Fruit fly (Drosophila melanogaster) whole organism, prepupa: ENCODE measurements around the gene Hem.

Experiments used
- Blimp-1 ChIP-seq: fragments of 200-800 bp; sonication (Bioruptor generic); optimal IDR thresholded peaks from 3 replicates; lab custom pipeline; 2017; ENCODE audit warnings: missing biosample characterization, missing genetic modification characterization, mild to moderate bottlenecking, moderate library complexity, missing genetic modification reagents
- CG10669 ChIP-seq: fragments of 200-800 bp; sonication (Bioruptor generic); optimal IDR thresholded peaks from 3 replicates; lab custom pipeline; 2018; ENCODE audit warnings: missing biosample characterization, mild to moderate bottlenecking, missing genetic modification characterization, moderate library complexity
- CG11762 ChIP-seq: fragments of 200-800 bp; sonication (Bioruptor generic); optimal IDR thresholded peaks from 3 replicates; lab custom pipeline; 2016; ENCODE audit warnings: missing biosample characterization, missing genetic modification characterization; ENCODE audit not compliant: insufficient read depth
- CG15336 ChIP-seq: fragments of 200-800 bp; sonication (Bioruptor generic); IDR thresholded peaks from 2 replicates; pipeline ENCODE4 v1.3.6; 2022; ENCODE audit warnings: missing biosample characterization, missing genetic modification characterization
- CG1621 ChIP-seq: fragments of 200-800 bp; sonication (Bioruptor generic); optimal IDR thresholded peaks from 3 replicates; lab custom pipeline; 2018; ENCODE audit warnings: missing biosample characterization, mild to moderate bottlenecking, missing genetic modification characterization
- CG3032 ChIP-seq: fragments of 200-800 bp; optimal IDR thresholded peaks from 2 replicates; lab custom pipeline; 2019; ENCODE audit warnings: missing biosample characterization, mild to moderate bottlenecking, missing genetic modification characterization, moderate library complexity
- CG31627 ChIP-seq: fragments of 200-800 bp; sonication (Bioruptor generic); optimal IDR thresholded peaks from 3 replicates; lab custom pipeline; 2016; ENCODE audit warnings: missing biosample characterization, missing genetic modification characterization
- CG32006 ChIP-seq: fragments of 200-800 bp; sonication (Bioruptor generic); optimal IDR thresholded peaks from 3 replicates; lab custom pipeline; 2017; ENCODE audit warnings: missing biosample characterization, mild to moderate bottlenecking, missing genetic modification characterization
- CG3919 ChIP-seq: fragments of 200-800 bp; sonication (Bioruptor generic); optimal IDR thresholded peaks from 3 replicates; lab custom pipeline; 2016; ENCODE audit warnings: missing biosample characterization, missing genetic modification characterization
- CG6276 ChIP-seq: fragments of 200-800 bp; sonication (Bioruptor generic); optimal IDR thresholded peaks from 2 replicates; lab custom pipeline; 2017; ENCODE audit warnings: missing biosample characterization, mild to moderate bottlenecking, missing genetic modification characterization
- CG6792 ChIP-seq: fragments of 200-800 bp; sonication (Bioruptor generic); optimal IDR thresholded peaks from 3 replicates; lab custom pipeline; 2016; ENCODE audit warnings: missing biosample characterization, missing genetic modification characterization
- CG6808 ChIP-seq: fragments of 200-800 bp; sonication (Bioruptor generic); optimal IDR thresholded peaks from 3 replicates; lab custom pipeline; 2017; ENCODE audit warnings: missing biosample characterization, missing genetic modification characterization, mild to moderate bottlenecking, moderate library complexity, missing genetic modification reagents
- CG7368 ChIP-seq: fragments of 200-800 bp; sonication (Bioruptor generic); optimal IDR thresholded peaks from 3 replicates; lab custom pipeline; 2016; ENCODE audit warnings: missing biosample characterization, missing genetic modification characterization
- CG8319 ChIP-seq: fragments of 200-800 bp; sonication (Bioruptor generic); optimal IDR thresholded peaks from 3 replicates; lab custom pipeline; 2016; ENCODE audit warnings: missing biosample characterization, missing genetic modification characterization
- CG8632 ChIP-seq: fragments of 200-800 bp; sonication (Bioruptor generic); optimal IDR thresholded peaks from 3 replicates; lab custom pipeline; 2016; ENCODE audit warnings: missing biosample characterization, missing genetic modification characterization
- CG9139 ChIP-seq: fragments of 200-800 bp; sonication (Bioruptor generic); optimal IDR thresholded peaks from 3 replicates; lab custom pipeline; 2017; ENCODE audit warnings: missing biosample characterization, mild to moderate bottlenecking, missing genetic modification characterization
- Eip75B ChIP-seq: fragments of 200-800 bp; sonication (Bioruptor generic); optimal IDR thresholded peaks from 3 replicates; lab custom pipeline; 2016; ENCODE audit warnings: missing biosample characterization, missing genetic modification characterization
- Eip78C ChIP-seq: fragments of 200-800 bp; sonication (Bioruptor generic); peaks from one replicate; lab custom pipeline; 2016; ENCODE audit warnings: missing biosample characterization, missing genetic modification characterization
- Ets21C ChIP-seq: fragments of 200-800 bp; sonication (Bioruptor generic); optimal IDR thresholded peaks from 3 replicates; lab custom pipeline; 2016; ENCODE audit warnings: missing biosample characterization, missing genetic modification characterization
- Ets96B ChIP-seq: fragments of 200-800 bp; optimal IDR thresholded peaks from 2 replicates; lab custom pipeline; 2019; ENCODE audit warnings: missing biosample characterization, mild to moderate bottlenecking, missing genetic modification characterization, moderate library complexity
- Hr38 ChIP-seq: sonication (Bioruptor generic); optimal IDR thresholded peaks from 2 replicates; lab custom pipeline; 2016; ENCODE audit warnings: missing biosample characterization, missing genetic modification characterization
- Hr39 ChIP-seq: fragments of 200-800 bp; sonication (Bioruptor generic); optimal IDR thresholded peaks from 2 replicates; lab custom pipeline; 2016; ENCODE audit warnings: missing biosample characterization, missing genetic modification characterization
- Hr4 ChIP-seq: fragments of 200-800 bp; sonication (Bioruptor generic); optimal IDR thresholded peaks from 3 replicates; lab custom pipeline; 2016; ENCODE audit warnings: missing biosample characterization, missing genetic modification characterization
- Lpt ChIP-seq: fragments of 200-800 bp; sonication (Bioruptor generic); optimal IDR thresholded peaks from 3 replicates; lab custom pipeline; 2016; ENCODE audit warnings: missing biosample characterization, missing genetic modification characterization
- Met ChIP-seq: fragments of 200-800 bp; sonication (Bioruptor generic); optimal IDR thresholded peaks from 3 replicates; lab custom pipeline; 2016; ENCODE audit warnings: missing biosample characterization, missing genetic modification characterization
- Sox102F ChIP-seq: fragments of 200-800 bp; sonication (Bioruptor generic); optimal IDR thresholded peaks from 2 replicates; lab custom pipeline; 2016; ENCODE audit warnings: missing biosample characterization, mild to moderate bottlenecking, missing genetic modification characterization
- Sox14 ChIP-seq: fragments of 200-800 bp; sonication (Bioruptor generic); optimal IDR thresholded peaks from 3 replicates; lab custom pipeline; 2016; ENCODE audit warnings: missing biosample characterization, missing genetic modification characterization
- achi ChIP-seq: fragments of 200-800 bp; sonication (Bioruptor generic); optimal IDR thresholded peaks from 3 replicates; lab custom pipeline; 2016; ENCODE audit warnings: missing biosample characterization, missing genetic modification characterization
- cyc ChIP-seq: fragments of 200-800 bp; sonication (Bioruptor generic); optimal IDR thresholded peaks from 3 replicates; lab custom pipeline; 2016; ENCODE audit warnings: missing biosample characterization, missing genetic modification characterization
- dac ChIP-seq: fragments of 200-800 bp; sonication (Bioruptor generic); optimal IDR thresholded peaks from 2 replicates; lab custom pipeline; 2017; ENCODE audit warnings: missing biosample characterization, mild to moderate bottlenecking, missing genetic modification characterization
- dsx ChIP-seq: fragments of 200-800 bp; optimal IDR thresholded peaks from 3 replicates; lab custom pipeline; 2019; ENCODE audit warnings: missing biosample characterization, mild to moderate bottlenecking, missing genetic modification characterization, moderate library complexity; ENCODE audit not compliant: poor library complexity, severe bottlenecking
- eg ChIP-seq: fragments of 200-800 bp; sonication (Bioruptor generic); IDR thresholded peaks from 3 replicates; pipeline ENCODE4 v1.3.6; 2022; ENCODE audit warnings: missing biosample characterization, missing genetic modification characterization
- fd85E ChIP-seq: fragments of 200-800 bp; sonication (Bioruptor generic); optimal IDR thresholded peaks from 3 replicates; lab custom pipeline; 2016; ENCODE audit warnings: missing biosample characterization, missing genetic modification characterization
- fkh ChIP-seq: fragments of 200-800 bp; sonication (Bioruptor generic); optimal IDR thresholded peaks from 3 replicates; lab custom pipeline; 2017; ENCODE audit warnings: missing biosample characterization, mild to moderate bottlenecking, missing genetic modification characterization, moderate library complexity
- lz ChIP-seq: fragments of 200-800 bp; sonication (Bioruptor generic); optimal IDR thresholded peaks from 3 replicates; lab custom pipeline; 2016; ENCODE audit warnings: missing biosample characterization, missing genetic modification characterization
- net ChIP-seq: fragments of 200-800 bp; sonication (Bioruptor generic); optimal IDR thresholded peaks from 3 replicates; lab custom pipeline; 2016; ENCODE audit warnings: missing biosample characterization, missing genetic modification characterization
- pdm3 ChIP-seq: fragments of 200-800 bp; sonication (Bioruptor generic); optimal IDR thresholded peaks from 3 replicates; lab custom pipeline; 2016; ENCODE audit warnings: missing biosample characterization, missing genetic modification characterization
- salr ChIP-seq, 2 experiments: fragments of 200-800 bp; sonication (Bioruptor generic); optimal IDR thresholded peaks; 3 replicates each; lab custom pipeline; 2016 to 2018; ENCODE audit warnings: missing biosample characterization in 2 of 2, missing genetic modification characterization in 2 of 2, mild to moderate bottlenecking in 1 of 2
- spab ChIP-seq: fragments of 200-800 bp; sonication (Bioruptor generic); optimal IDR thresholded peaks from 2 replicates; lab custom pipeline; 2017; ENCODE audit warnings: missing biosample characterization, mild to moderate bottlenecking, missing genetic modification characterization, missing genetic modification reagents
- svp ChIP-seq: fragments of 200-800 bp; sonication (Bioruptor generic); peaks from one replicate; lab custom pipeline; 2016; ENCODE audit warnings: missing biosample characterization, missing genetic modification characterization
- topi ChIP-seq: fragments of 200-800 bp; sonication (Bioruptor generic); optimal IDR thresholded peaks from 3 replicates; lab custom pipeline; 2016; ENCODE audit warnings: missing biosample characterization, missing genetic modification characterization
- vri ChIP-seq: fragments of 200-800 bp; sonication (Bioruptor generic); optimal IDR thresholded peaks from 3 replicates; lab custom pipeline; 2016; ENCODE audit warnings: missing biosample characterization, mild to moderate bottlenecking, missing genetic modification characterization

Hem gene

DNA sequence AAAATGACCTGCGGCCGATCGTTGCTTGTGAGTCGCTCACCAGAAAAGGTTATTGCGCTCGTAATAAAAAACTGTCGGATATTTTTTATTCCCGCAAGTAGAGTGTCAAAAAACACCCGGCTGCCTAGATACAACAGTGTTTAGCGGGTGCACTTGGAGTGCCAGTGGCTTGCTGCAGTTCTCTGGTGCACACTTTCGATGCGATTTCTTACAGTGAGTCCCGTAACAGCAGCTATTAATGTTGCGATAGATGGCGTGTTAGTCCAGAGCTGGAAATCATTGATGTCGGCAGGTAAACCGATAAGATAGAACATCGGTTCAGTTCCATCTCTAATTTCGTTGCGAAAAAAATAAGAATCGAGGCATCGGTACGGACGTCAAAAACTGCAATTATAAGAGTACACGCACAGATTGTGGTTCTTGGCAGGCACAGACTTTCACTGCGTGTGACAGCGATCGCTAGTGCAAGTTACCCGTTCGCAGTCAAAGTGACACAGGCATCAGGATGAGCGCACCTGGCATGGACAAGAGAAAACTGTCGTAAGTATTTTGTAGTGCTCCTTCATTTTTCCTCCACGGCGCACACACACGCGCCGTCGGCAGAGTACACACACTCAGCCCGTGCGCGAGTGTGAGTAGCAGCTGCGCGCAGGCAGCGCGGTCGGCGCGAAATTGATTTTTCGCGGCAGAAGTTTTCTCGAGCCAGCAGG, 20.6 kb downstream of the Hem start, which contains the start of gene Csp (continued):
- no peak for TF ChIP-seq salr (GFP tag; optimal IDR thresholded peaks at IDR 0.05; lab: Kevin White, UChicago)
- peak; percentile 18 for TF ChIP-seq Blimp-1 (GFP tag; lab: Kevin White, UChicago)
- TF ChIP-seq eg (GFP tag; lab: Robert Waterston, UW), result peak; percentile 65; the same call in 2 of the 3 replicates
- TF ChIP-seq CG3919 (GFP tag; lab: Kevin White, UChicago), result peak; percentile 52
- TF ChIP-seq lz (GFP tag; lab: Kevin White, UChicago), result peak; percentile 21
- no peak for TF ChIP-seq CG11762
- peak; percentile 24 for TF ChIP-seq topi (GFP tag; lab: Kevin White, UChicago)
- TF ChIP-seq CG32006, result peak; percentile 38
- TF ChIP-seq CG7368, result no peak

DNA sequence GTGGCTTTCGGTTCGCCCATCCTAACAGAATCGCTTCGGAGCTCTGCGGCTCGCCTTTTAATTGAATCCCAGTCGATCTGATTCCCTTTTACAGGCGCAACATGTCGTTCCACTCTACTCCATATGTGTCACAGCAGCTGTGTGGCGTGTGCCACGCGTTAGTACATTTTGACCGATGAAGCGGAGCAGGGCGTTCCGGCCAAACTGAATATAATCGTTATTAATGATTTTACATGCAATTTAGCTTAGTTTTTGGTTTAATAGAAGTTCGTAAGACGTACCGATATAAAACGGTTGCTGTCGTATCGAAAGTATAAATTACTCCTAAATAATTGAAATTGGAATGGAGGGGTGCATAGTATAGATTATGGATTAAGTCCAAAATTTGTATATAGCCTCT, 21.5 kb downstream of the Hem start, which contains the start of gene CG11523:
CG11523 (minus strand) TSS at position 145 of the 400 bp plus-strand sequence.
- TF ChIP-seq Eip78C (GFP tag; lab: Kevin White, UChicago) (peak; percentile 69), CG3032 (tag; lab: Kevin White, UChicago) (peak; percentile 39), dac (no peak), CG3919 (GFP tag; lab: Kevin White, UChicago) (peak; percentile 23), CG10669 (GFP tag; lab: Kevin White, UChicago) (peak; percentile 95), Sox14 (peak; percentile 14), Ets21C (peak; percentile 11), CG1621 (tag; lab: Kevin White, UChicago) (peak; percentile 95), CG11762 (no peak), achi (GFP tag; lab: Kevin White, UChicago) (no peak), cyc (GFP tag; lab: Kevin White, UChicago) (peak; percentile 4), CG6808 (no peak), Met (GFP tag; lab: Kevin White, UChicago) (no peak), CG31627 (GFP tag; lab: Kevin White, UChicago) (peak; percentile 21), Hr39 (GFP tag; lab: Kevin White, UChicago) (peak; percentile 46), pdm3 (peak; percentile 23), eg (GFP tag; lab: Robert Waterston, UW) (peak; percentile 5; the same call in 1 of the 3 replicates)

DNA sequence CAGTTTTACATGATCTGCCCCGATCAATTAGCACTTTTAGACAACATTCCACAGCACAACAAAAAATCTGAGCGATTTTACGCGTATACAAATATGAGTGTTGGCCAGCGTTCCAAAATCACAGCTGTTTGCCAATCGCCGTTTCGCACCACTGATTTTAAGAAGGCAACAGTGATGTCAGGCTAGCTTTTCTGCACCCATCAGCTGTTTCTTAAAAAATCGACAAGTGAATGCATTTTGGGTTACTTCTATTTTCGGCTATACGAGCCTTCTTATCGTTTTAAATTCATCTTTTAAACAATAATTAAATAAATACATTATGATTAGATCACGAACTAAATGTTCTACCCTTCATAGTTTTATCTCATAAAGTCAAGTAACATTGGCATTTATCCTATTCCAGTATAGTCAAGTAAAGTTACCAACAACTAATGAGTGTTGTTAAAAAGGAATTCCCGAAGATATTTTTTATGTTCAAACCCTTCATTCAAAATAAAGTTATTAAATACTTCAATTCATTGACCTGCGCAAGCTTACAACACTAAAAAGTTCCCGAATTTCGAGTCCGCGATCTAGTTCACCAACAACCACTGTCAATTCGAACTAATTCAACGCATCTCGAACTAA, 25.1 kb downstream of the Hem start, which contains the start of the genes Rich and Ddx1:
Rich (minus strand) TSS at position 125 of the 627 bp plus-strand sequence.
Ddx1 (plus strand) TSS at position 573 of the 627 bp plus-strand sequence.
- no peak for TF ChIP-seq Hr38
- TF ChIP-seq CG3032 (tag; lab: Kevin White, UChicago), result peak; percentile 35
- TF ChIP-seq dac, result no peak
- no peak for TF ChIP-seq CG10669 (GFP tag; lab: Kevin White, UChicago)
- no peak for TF ChIP-seq CG9139 (GFP tag; lab: Kevin White, UChicago)
- peak; percentile 84 for TF ChIP-seq svp (GFP tag; lab: Kevin White, UChicago)
- peak; percentile 43 for TF ChIP-seq CG31627 (GFP tag; lab: Kevin White, UChicago)
- peak; percentile 57 for TF ChIP-seq achi (GFP tag; lab: Kevin White, UChicago)
- TF ChIP-seq CG6276 (GFP tag; lab: Kevin White, UChicago), result no peak
- no peak for TF ChIP-seq CG7368
- TF ChIP-seq Sox102F, result peak; percentile 33
- TF ChIP-seq lz (GFP tag; lab: Kevin White, UChicago), result peak; percentile 53
- TF ChIP-seq CG15336 (GFP tag; lab: Robert Waterston, UW), result no peak
- TF ChIP-seq dsx, result no peak
- peak; percentile 23 for TF ChIP-seq CG8319 (GFP tag; lab: Kevin White, UChicago)
- no peak for TF ChIP-seq fkh
- peak; percentile 58 for TF ChIP-seq Met (GFP tag; lab: Kevin White, UChicago)
- TF ChIP-seq eg (GFP tag; lab: Robert Waterston, UW), result peak; percentile 29; the same call in 1 of the 3 replicates
- no peak for TF ChIP-seq Hr4 (GFP tag; lab: Kevin White, UChicago)
- TF ChIP-seq CG3919 (GFP tag; lab: Kevin White, UChicago), result peak; percentile 59
- TF ChIP-seq CG1621 (tag; lab: Kevin White, UChicago), result no peak
- TF ChIP-seq salr (GFP tag; optimal IDR thresholded peaks at IDR 0.05; lab: Kevin White, UChicago), result no peak
- no peak for TF ChIP-seq vri (GFP tag; lab: Kevin White, UChicago)
- no peak for TF ChIP-seq Blimp-1 (GFP tag; lab: Kevin White, UChicago)
- no peak for TF ChIP-seq fd85E (GFP tag; lab: Kevin White, UChicago)
- TF ChIP-seq pdm3, result peak; percentile 62
- TF ChIP-seq CG6792 (GFP tag; lab: Kevin White, UChicago), result peak; percentile 27
- TF ChIP-seq CG8632 (GFP tag; lab: Kevin White, UChicago), result peak; percentile 21
- TF ChIP-seq Lpt (GFP tag; lab: Kevin White, UChicago), result no peak
- TF ChIP-seq cyc (GFP tag; lab: Kevin White, UChicago), result peak; percentile 56
- TF ChIP-seq CG11762, result no peak
- peak; percentile 30 for TF ChIP-seq Ets96B (tag; lab: Kevin White, UChicago)
- peak; percentile 50 for TF ChIP-seq Eip75B (GFP tag; lab: Kevin White, UChicago)
- no peak for TF ChIP-seq spab
- no peak for TF ChIP-seq net (GFP tag; lab: Kevin White, UChicago)
- TF ChIP-seq CG6808, result no peak
